Fruit fly (Drosophila melanogaster) whole organism, embryonic: ENCODE data around the gene CG14034.
A peak's percentile ranks its signal among the peaks of the same experiment; 100 is the strongest.

Source experiments
- Atf-2 ChIP-seq: fragments of 200-800 bp; sonication (Bioruptor generic); optimal IDR thresholded peaks from 2 replicates; lab custom pipeline; 2016; ENCODE audit warnings: missing biosample characterization, missing genetic modification characterization
- C15 ChIP-seq: fragments of 200-800 bp; sonication (Bioruptor generic); IDR thresholded peaks from 3 replicates; pipeline ENCODE4 v1.3.6; 2022; ENCODE audit warnings: missing biosample characterization, missing genetic modification characterization
- CG10274 ChIP-seq: fragments of 200-800 bp; sonication (Bioruptor generic); optimal IDR thresholded peaks from 3 replicates; lab custom pipeline; 2017; ENCODE audit warnings: missing biosample characterization, mild to moderate bottlenecking, missing genetic modification characterization
- CG10565 ChIP-seq: fragments of 200-800 bp; sonication (Bioruptor generic); optimal IDR thresholded peaks from 3 replicates; lab custom pipeline; 2016; ENCODE audit warnings: missing biosample characterization, mild to moderate bottlenecking, missing genetic modification characterization
- CG11247 ChIP-seq: fragments of 200-800 bp; sonication (Bioruptor generic); IDR thresholded peaks from 2 replicates; pipeline ENCODE4 v1.3.6; 2022; ENCODE audit warnings: missing biosample characterization, missing genetic modification characterization
- CG11696 ChIP-seq: fragments of 200-800 bp; sonication (Bioruptor generic); IDR thresholded peaks from 2 replicates; pipeline ENCODE4 v1.3.6; 2022; ENCODE audit warnings: missing biosample characterization, missing genetic modification characterization
- CG12769 ChIP-seq: fragments of 200-800 bp; sonication (Bioruptor generic); optimal IDR thresholded peaks from 2 replicates; lab custom pipeline; 2019; ENCODE audit warnings: missing biosample characterization, mild to moderate bottlenecking, missing genetic modification characterization, moderate library complexity
- CG14014 ChIP-seq: fragments of 200-800 bp; sonication (Bioruptor generic); IDR thresholded peaks from 2 replicates; pipeline ENCODE4 v1.3.6; 2022; ENCODE audit warnings: missing biosample characterization, missing genetic modification characterization
- CG14050 ChIP-seq: fragments of 200-800 bp; sonication (Bioruptor generic); IDR thresholded peaks from 3 replicates; pipeline ENCODE4 v1.3.6; 2022; ENCODE audit warnings: missing biosample characterization, missing genetic modification characterization
- CG15514 ChIP-seq: fragments of 200-800 bp; sonication (Bioruptor generic); optimal IDR thresholded peaks from 3 replicates; lab custom pipeline; 2017; ENCODE audit warnings: missing biosample characterization, missing genetic modification characterization, mild to moderate bottlenecking, moderate library complexity, missing genetic modification reagents
- CG2120 ChIP-seq: fragments of 200-800 bp; sonication (Bioruptor generic); optimal IDR thresholded peaks from 3 replicates; lab custom pipeline; 2016; ENCODE audit warnings: missing biosample characterization, missing genetic modification characterization
- CG32772 ChIP-seq: fragments of 200-800 bp; sonication (Bioruptor generic); IDR thresholded peaks from 2 replicates; pipeline ENCODE4 v1.3.6; 2022; ENCODE audit warnings: missing biosample characterization, missing genetic modification characterization
- CG34376 ChIP-seq: fragments of 200-800 bp; sonication (Bioruptor generic); optimal IDR thresholded peaks from 2 replicates; lab custom pipeline; 2018; ENCODE audit warnings: missing biosample characterization, mild to moderate bottlenecking, missing genetic modification characterization
- CG5180 ChIP-seq: fragments of 200-800 bp; sonication (Bioruptor generic); optimal IDR thresholded peaks from 3 replicates; lab custom pipeline; 2017; ENCODE audit warnings: missing biosample characterization, missing genetic modification characterization, mild to moderate bottlenecking, moderate library complexity, missing genetic modification reagents
- CG7839 ChIP-seq: fragments of 200-800 bp; sonication (Bioruptor generic); optimal IDR thresholded peaks from 3 replicates; lab custom pipeline; 2018; ENCODE audit warnings: missing biosample characterization, mild to moderate bottlenecking, missing genetic modification characterization, moderate library complexity
- CG8290 ChIP-seq, 3 experiments: fragments of 200-800 bp; sonication (Bioruptor generic); optimal IDR thresholded peaks; 2 replicates each; lab custom pipeline; 2016 to 2019; ENCODE audit warnings: missing biosample characterization in 3 of 3, missing genetic modification characterization in 3 of 3, mild to moderate bottlenecking in 2 of 3, moderate library complexity in 1 of 3
- Eip74EF ChIP-seq, 2 experiments: fragments of 200-800 bp in 1 of 2; fragments of >200 bp in 1 of 2; sonication (Bioruptor generic) in 1 of 2; optimal IDR thresholded peaks; 2 replicates each; lab custom pipeline; 2017 to 2019; ENCODE audit warnings: missing biosample characterization in 2 of 2, missing genetic modification characterization in 2 of 2, mild to moderate bottlenecking in 1 of 2, moderate library complexity in 1 of 2
- HLH3B ChIP-seq: fragments of 200-800 bp; sonication (Bioruptor generic); IDR thresholded peaks from 2 replicates; pipeline ENCODE4 v1.3.6; 2022; ENCODE audit warnings: missing biosample characterization, missing genetic modification characterization
- HLH54F ChIP-seq: fragments of 200-800 bp; sonication (Bioruptor generic); optimal IDR thresholded peaks from 3 replicates; lab custom pipeline; 2016; ENCODE audit warnings: missing biosample characterization, missing genetic modification characterization
- HmgZ ChIP-seq: fragments of 200-800 bp; sonication (Bioruptor generic); optimal IDR thresholded peaks from 2 replicates; lab custom pipeline; 2018; ENCODE audit warnings: missing biosample characterization, mild to moderate bottlenecking, missing genetic modification characterization
- Hmr ChIP-seq: fragments of 200-800 bp; sonication (Bioruptor generic); optimal IDR thresholded peaks from 3 replicates; lab custom pipeline; 2017; ENCODE audit warnings: mild to moderate bottlenecking, missing biosample characterization, missing genetic modification reagents, missing genetic modification characterization
- Lhr ChIP-seq: fragments of 200-800 bp; sonication (Bioruptor generic); optimal IDR thresholded peaks from 3 replicates; lab custom pipeline; 2017; ENCODE audit warnings: mild to moderate bottlenecking, missing biosample characterization, missing genetic modification reagents, missing genetic modification characterization
- Lim3 ChIP-seq: fragments of 200-800 bp; sonication (Bioruptor generic); IDR thresholded peaks from 2 replicates; pipeline ENCODE4 v1.3.6; 2022; ENCODE audit warnings: missing biosample characterization, missing genetic modification characterization
- Meics ChIP-seq: fragments of 200-800 bp; sonication (Bioruptor generic); optimal IDR thresholded peaks from 2 replicates; lab custom pipeline; 2017; ENCODE audit warnings: missing biosample characterization, mild to moderate bottlenecking, missing genetic modification characterization
- Oli ChIP-seq: fragments of 200-800 bp; sonication (Bioruptor generic); optimal IDR thresholded peaks from 2 replicates; lab custom pipeline; 2018; ENCODE audit warnings: missing biosample characterization, mild to moderate bottlenecking, missing genetic modification characterization, moderate library complexity
- Rfx ChIP-seq: fragments of 200-800 bp; sonication (Bioruptor generic); IDR thresholded peaks from 2 replicates; pipeline ENCODE4 v1.3.6; 2022; ENCODE audit warnings: missing biosample characterization, missing genetic modification characterization
- abd-A ChIP-seq: fragments of 200-800 bp; sonication (Bioruptor generic); optimal IDR thresholded peaks from 3 replicates; lab custom pipeline; 2019; ENCODE audit warnings: missing biosample characterization, mild to moderate bottlenecking, missing genetic modification characterization, moderate library complexity
- bab2 ChIP-seq: fragments of 200-800 bp; sonication (Bioruptor generic); optimal IDR thresholded peaks from 2 replicates; lab custom pipeline; 2016; ENCODE audit warnings: missing biosample characterization, missing genetic modification characterization
- bowl ChIP-seq: fragments of 200-800 bp; sonication (Bioruptor generic); IDR thresholded peaks from 2 replicates; pipeline ENCODE4 v1.3.6; 2022; ENCODE audit warnings: missing biosample characterization, missing genetic modification characterization
- caup ChIP-seq: fragments of 200-800 bp; sonication (Bioruptor generic); optimal IDR thresholded peaks from 3 replicates; lab custom pipeline; 2017; ENCODE audit warnings: missing biosample characterization, mild to moderate bottlenecking, missing genetic modification characterization, moderate library complexity; ENCODE audit not compliant: severe bottlenecking
- ci ChIP-seq: fragments of 200-800 bp; sonication (Bioruptor generic); IDR thresholded peaks from 3 replicates; pipeline ENCODE4 v1.3.6; 2022; ENCODE audit warnings: missing biosample characterization, missing genetic modification characterization
- dati ChIP-seq: fragments of 200-800 bp; sonication (Bioruptor generic); IDR thresholded peaks from 2 replicates; pipeline ENCODE4 v1.3.6; 2022; ENCODE audit warnings: missing biosample characterization, missing genetic modification characterization
- fd3F ChIP-seq: fragments of 200-800 bp; sonication (Bioruptor generic); optimal IDR thresholded peaks from 2 replicates; lab custom pipeline; 2018; ENCODE audit warnings: missing biosample characterization, mild to moderate bottlenecking, missing genetic modification characterization, moderate library complexity
- gro ChIP-seq: fragments of 200-800 bp; sonication (Bioruptor generic); optimal IDR thresholded peaks from 2 replicates; lab custom pipeline; 2016; ENCODE audit warnings: missing biosample characterization, missing genetic modification characterization
- gsb ChIP-seq: fragments of 200-800 bp; sonication (Bioruptor generic); IDR thresholded peaks from 2 replicates; pipeline ENCODE4 v1.3.6; 2022; ENCODE audit warnings: missing biosample characterization, missing genetic modification characterization
- ham ChIP-seq: fragments of 200-800 bp; sonication (Bioruptor generic); IDR thresholded peaks from 2 replicates; pipeline ENCODE4 v1.3.6; 2022; ENCODE audit warnings: missing biosample characterization, missing genetic modification characterization
- hkb ChIP-seq, 2 experiments: fragments of 200-800 bp in 1 of 2; fragments of >200 bp in 1 of 2; sonication (Bioruptor generic) in 1 of 2; IDR thresholded peaks in 1 of 2; optimal IDR thresholded peaks in 1 of 2; 2 replicates each; pipeline versions ENCODE4 v1.3.6 to Lab custom; 2017 to 2022; ENCODE audit warnings: missing biosample characterization in 1 of 2, missing genetic modification characterization in 1 of 2
- ind ChIP-seq: fragments of 200-800 bp; sonication (Bioruptor generic); optimal IDR thresholded peaks from 3 replicates; lab custom pipeline; 2016; ENCODE audit warnings: missing biosample characterization, missing genetic modification characterization
- pan ChIP-seq, 4 experiments: fragments of >200 bp in 3 of 4; fragments of 200-800 bp in 1 of 4; sonication (Bioruptor generic) in 1 of 4; optimal IDR thresholded peaks in 3 of 4; IDR thresholded peaks in 1 of 4; 2 replicates each; pipeline versions ENCODE4 v1.3.6 to Lab custom; 2017 to 2022; ENCODE audit warnings: missing biosample characterization in 2 of 4, missing genetic modification characterization in 2 of 4, mixed read lengths in 1 of 4
- peb ChIP-seq: fragments of 200-800 bp; sonication (Bioruptor generic); IDR thresholded peaks from 2 replicates; pipeline ENCODE4 v1.3.6; 2022; ENCODE audit warnings: missing biosample characterization, missing genetic modification characterization
- sd ChIP-seq: fragments of 200-800 bp; sonication (Bioruptor generic); optimal IDR thresholded peaks from 3 replicates; lab custom pipeline; 2018; ENCODE audit warnings: missing biosample characterization, mild to moderate bottlenecking, missing genetic modification characterization, moderate library complexity
- slbo ChIP-seq: fragments of 200-800 bp; sonication (Bioruptor generic); IDR thresholded peaks from 2 replicates; pipeline ENCODE4 v1.3.6; 2022; ENCODE audit warnings: missing biosample characterization, missing genetic modification characterization
- sug ChIP-seq: fragments of 200-800 bp; optimal IDR thresholded peaks from 2 replicates; lab custom pipeline; 2019; ENCODE audit warnings: missing biosample characterization, mild to moderate bottlenecking, missing genetic modification characterization, moderate library complexity
- ttk ChIP-seq: fragments of 200-800 bp; sonication (Bioruptor generic); IDR thresholded peaks from 2 replicates; pipeline ENCODE4 v2.1.2; 2022; ENCODE audit warnings: missing biosample characterization, missing genetic modification characterization
- tx ChIP-seq: fragments of 200-800 bp; sonication (Bioruptor generic); optimal IDR thresholded peaks from 2 replicates; lab custom pipeline; 2016; ENCODE audit warnings: missing biosample characterization, missing genetic modification characterization
- unpg ChIP-seq: fragments of 200-800 bp; sonication (Bioruptor generic); optimal IDR thresholded peaks from 3 replicates; lab custom pipeline; 2018; ENCODE audit warnings: missing biosample characterization, mild to moderate bottlenecking, missing genetic modification characterization, moderate library complexity
- zfh1 ChIP-seq: fragments of 200-800 bp; sonication (Bioruptor generic); IDR thresholded peaks from 3 replicates; pipeline ENCODE4 v1.3.6; 2022; ENCODE audit warnings: missing biosample characterization, missing genetic modification characterization

Gene CG14034

dm6 chr2L:5224724-5225319, 8.5 kb upstream of the CG14034 start (continued):
- TF ChIP-seq Lim3 (no peak), abd-A (peak; percentile 3), CG11247 (GFP tag; lab: Robert Waterston, UW) (no peak), slbo (GFP tag; lab: Robert Waterston, UW) (peak; percentile 53), gro (GFP tag; lab: Kevin White, UChicago) (no peak), CG7839 (tag; lab: Kevin White, UChicago) (peak; percentile 11), Lhr (GFP tag; lab: Kevin White, UChicago) (no peak), Rfx (peak; percentile 67), Eip74EF (GFP tag; optimal IDR thresholded peaks at IDR 0.05; lab: Kevin White, UChicago) (no peak), fd3F (GFP tag; lab: Kevin White, UChicago) (peak; percentile 4), CG14014 (0 out of 2 replicates have a peak, but pooled peaks have one; percentile 24), pan (optimal IDR thresholded peaks at IDR 0.05; lab: Kevin White, UChicago) (no peak), pan (GFP tag; optimal IDR thresholded peaks at IDR 0.05 in 1 of 2, IDR thresholded peaks at IDR 0.05 in 1 of 2) (peak in 1 of 2 experiments; percentile 30), zfh1 (0 out of 3 replicates have a peak, but pooled peaks have one; percentile 24), CG2120 (GFP tag; lab: Kevin White, UChicago) (peak; percentile 30), Atf-2 (GFP tag; lab: Kevin White, UChicago) (no peak), CG32772 (peak; percentile 29; the same call in 1 of the 2 replicates), HmgZ (peak; percentile 13), dati (no peak), ttk (GFP tag; lab: Robert Waterston, UW) (0 out of 2 replicates have a peak, but pooled peaks have one; percentile 13), caup (GFP tag; lab: Kevin White, UChicago) (no peak), HLH3B (0 out of 2 replicates have a peak, but pooled peaks have one; percentile 35), CG15514 (GFP tag; lab: Kevin White, UChicago) (peak; percentile 16), CG8290 (GFP tag; optimal IDR thresholded peaks at IDR 0.05; lab: Kevin White, UChicago) (no peak), CG8290 (tag; optimal IDR thresholded peaks at IDR 0.05; lab: Kevin White, UChicago) (peak in 1 of 2 experiments; percentile 66), hkb (optimal IDR thresholded peaks at IDR 0.05; lab: Kevin White, UChicago) (no peak), hkb (GFP tag; IDR thresholded peaks at IDR 0.05; lab: Robert Waterston, UW) (no peak), Hmr (GFP tag; lab: Kevin White, UChicago) (peak; percentile 5), CG11696 (GFP tag; lab: Robert Waterston, UW) (0 out of 2 replicates have a peak, but pooled peaks have one; percentile 6), sug (peak; percentile 38), unpg (GFP tag; lab: Kevin White, UChicago) (peak; percentile 7), CG34376 (peak; percentile 15), sd (tag; lab: Kevin White, UChicago) (peak; percentile 43), tx (GFP tag; lab: Kevin White, UChicago) (no peak), HLH54F (GFP tag; lab: Kevin White, UChicago) (no peak), Meics (GFP tag; lab: Kevin White, UChicago) (peak; percentile 34), ind (GFP tag; lab: Kevin White, UChicago) (no peak), Oli (tag; lab: Kevin White, UChicago) (no peak), peb (GFP tag; lab: Robert Waterston, UW) (no peak), bowl (GFP tag; lab: Robert Waterston, UW) (no peak), ci (GFP tag; lab: Robert Waterston, UW) (0 out of 3 replicates have a peak, but pooled peaks have one; percentile 44), ham (GFP tag; lab: Robert Waterston, UW) (0 out of 2 replicates have a peak, but pooled peaks have one; percentile 13), C15 (no peak), CG10274 (GFP tag; lab: Kevin White, UChicago) (peak; percentile 18), CG10565 (GFP tag; lab: Kevin White, UChicago) (no peak), CG12769 (tag; lab: Kevin White, UChicago) (peak; percentile 19), CG14050 (no peak), bab2 (GFP tag; lab: Kevin White, UChicago) (peak; percentile 1), CG5180 (GFP tag; lab: Kevin White, UChicago) (no peak), gsb (no peak)
